Worm (Caenorhabditis elegans) whole organism, L1 larva: ENCODE data around the gene M28.10.

Experiments
- aly-2 ChIP-seq: fragments of 150-350 bp; optimal IDR thresholded peaks from 2 replicates; lab custom pipeline; 2014; ENCODE audit warnings: missing biosample characterization, missing genetic modification characterization
- ama-1 ChIP-seq: fragments of 150-350 bp; optimal IDR thresholded peaks from 2 replicates; lab custom pipeline; 2014
- blmp-1 ChIP-seq: fragments of 150-350 bp; optimal IDR thresholded peaks from 2 replicates; lab custom pipeline; 2014; ENCODE audit warnings: missing biosample characterization, missing genetic modification characterization
- ceh-63 ChIP-seq: fragments of 200-800 bp; sonication (Bioruptor generic); optimal IDR thresholded peaks from 2 replicates; lab custom pipeline; 2018; ENCODE audit warnings: mild to moderate bottlenecking, missing genetic modification characterization, missing compliant biosample characterization
- ces-1 ChIP-seq: fragments of 150-350 bp; optimal IDR thresholded peaks from 2 replicates; lab custom pipeline; 2014; ENCODE audit warnings: missing biosample characterization, missing genetic modification reagents, missing genetic modification characterization
- dpl-1 ChIP-seq, 3 experiments: fragments of 150-350 bp in 2 of 3; sonication (generic microtip) in 1 of 3; optimal IDR thresholded peaks; 2 replicates each; lab custom pipeline; 2014 to 2017; ENCODE audit warnings: missing biosample characterization in 3 of 3, missing genetic modification characterization in 3 of 3, missing genetic modification reagents in 3 of 3
- dsc-1 ChIP-seq: sonication (generic microtip); optimal IDR thresholded peaks from 2 replicates; lab custom pipeline; 2016; ENCODE audit warnings: mild to moderate bottlenecking, missing genetic modification characterization, missing compliant biosample characterization
- efl-1 ChIP-seq, 4 experiments: fragments of 150-350 bp; optimal IDR thresholded peaks in 3 of 4; peaks in 1 of 4; 1 replicate in 1 of 4; 2 replicates in 3 of 4; lab custom pipeline; 2014; ENCODE audit warnings: missing biosample characterization in 2 of 4, missing genetic modification characterization in 2 of 4, missing genetic modification reagents in 2 of 4
- egl-13 ChIP-seq: sonication (generic microtip); optimal IDR thresholded peaks from 2 replicates; lab custom pipeline; 2016; ENCODE audit warnings: missing genotype, missing genetic modification reagents, missing genetic modification characterization, missing compliant biosample characterization
- elt-2 ChIP-seq: sonication (generic microtip); optimal IDR thresholded peaks from 2 replicates; lab custom pipeline; 2016; ENCODE audit warnings: missing genetic modification characterization, mild to moderate bottlenecking, inconsistent platforms, missing compliant biosample characterization, missing genetic modification reagents
- elt-3 ChIP-seq, 6 experiments: fragments of 150-350 bp in 1 of 6; sonication (generic microtip); optimal IDR thresholded peaks; 2 replicates each; lab custom pipeline; 2017 to 2018; ENCODE audit warnings: missing biosample characterization in 6 of 6, missing genetic modification characterization in 6 of 6, inconsistent platforms in 1 of 6
- fkh-10 ChIP-seq: sonication (generic microtip); optimal IDR thresholded peaks from 2 replicates; lab custom pipeline; 2017; ENCODE audit warnings: missing biosample characterization, missing genetic modification reagents, missing genetic modification characterization
- fkh-4 ChIP-seq: sonication (generic microtip); optimal IDR thresholded peaks from 2 replicates; lab custom pipeline; 2016; ENCODE audit warnings: missing compliant biosample characterization, missing genetic modification characterization, borderline replicate concordance
- fkh-8 ChIP-seq: sonication (generic microtip); optimal IDR thresholded peaks from 2 replicates; lab custom pipeline; 2016; ENCODE audit warnings: mild to moderate bottlenecking, missing genetic modification characterization, missing compliant biosample characterization
- grh-1 ChIP-seq: fragments of 200-800 bp; sonication (Bioruptor generic); IDR thresholded peaks from 2 replicates; pipeline ENCODE4 v1.3.6; 2022; ENCODE audit warnings: missing genetic modification reagents, missing genetic modification characterization, missing compliant biosample characterization
- isw-1 ChIP-seq: fragments of 200-800 bp; sonication (Bioruptor generic); IDR thresholded peaks from 2 replicates; pipeline ENCODE4 v1.3.6; 2022; ENCODE audit warnings: missing genetic modification characterization, missing compliant biosample characterization
- jun-1 ChIP-seq: fragments of 150-350 bp; optimal IDR thresholded peaks from 2 replicates; lab custom pipeline; 2014; ENCODE audit warnings: missing biosample characterization, missing genetic modification reagents, missing genetic modification characterization
- lin-13 ChIP-seq: fragments of 150-350 bp; optimal IDR thresholded peaks from 2 replicates; lab custom pipeline; 2014; ENCODE audit warnings: missing biosample characterization, missing genetic modification reagents, missing genetic modification characterization
- lin-14 ChIP-seq: fragments of 200-800 bp; sonication (Bioruptor generic); optimal IDR thresholded peaks from 2 replicates; lab custom pipeline; 2018; ENCODE audit warnings: mild to moderate bottlenecking, missing genetic modification characterization, moderate library complexity, missing compliant biosample characterization
- lin-35 ChIP-seq, 2 experiments: fragments of 150-350 bp; optimal IDR thresholded peaks; 2 replicates each; lab custom pipeline; 2014; ENCODE audit warnings: missing biosample characterization in 2 of 2, missing genetic modification characterization in 2 of 2, missing genetic modification reagents in 2 of 2
- lin-39 ChIP-seq: fragments of 150-350 bp; optimal IDR thresholded peaks from 2 replicates; lab custom pipeline; 2014; ENCODE audit warnings: missing biosample characterization, missing genetic modification reagents, missing genetic modification characterization
- mab-9 ChIP-seq: fragments of 200-800 bp; sonication (Bioruptor generic); IDR thresholded peaks from 2 replicates; pipeline ENCODE4 v1.3.6; 2022; ENCODE audit warnings: missing genetic modification reagents, missing genetic modification characterization, missing compliant biosample characterization
- mdl-1 ChIP-seq, 2 experiments: fragments of 150-350 bp; optimal IDR thresholded peaks; 2 replicates each; lab custom pipeline; 2014 to 2017; ENCODE audit warnings: missing biosample characterization in 2 of 2, missing genetic modification characterization in 2 of 2, inconsistent platforms in 1 of 2
- mep-1 ChIP-seq: fragments of 150-350 bp; optimal IDR thresholded peaks from 2 replicates; lab custom pipeline; 2014; ENCODE audit warnings: missing biosample characterization, missing genetic modification characterization
- nhr-11 ChIP-seq: fragments of 150-350 bp; optimal IDR thresholded peaks from 2 replicates; lab custom pipeline; 2014; ENCODE audit warnings: missing biosample characterization, missing genetic modification characterization
- nhr-12 ChIP-seq: sonication (generic microtip); optimal IDR thresholded peaks from 2 replicates; lab custom pipeline; 2017; ENCODE audit warnings: missing biosample characterization, missing genetic modification characterization
- nhr-237 ChIP-seq: fragments of 150-350 bp; optimal IDR thresholded peaks from 2 replicates; lab custom pipeline; 2014; ENCODE audit warnings: missing biosample characterization, missing genetic modification characterization
- nhr-47 ChIP-seq: sonication (generic microtip); optimal IDR thresholded peaks from 2 replicates; lab custom pipeline; 2016; ENCODE audit warnings: mild to moderate bottlenecking, missing genetic modification characterization, moderate library complexity, missing compliant biosample characterization
- nhr-77 ChIP-seq: fragments of 150-350 bp; optimal IDR thresholded peaks from 2 replicates; lab custom pipeline; 2014; ENCODE audit warnings: missing biosample characterization, missing genetic modification characterization
- nhr-84 ChIP-seq: sonication (generic microtip); optimal IDR thresholded peaks from 2 replicates; lab custom pipeline; 2017; ENCODE audit warnings: missing biosample characterization, missing genetic modification characterization
- nhr-85 ChIP-seq: sonication (generic microtip); peaks from one replicate; lab custom pipeline; 2016; ENCODE audit warnings: missing genetic modification characterization, inconsistent platforms, missing compliant biosample characterization
- pag-3 ChIP-seq: sonication (generic microtip); optimal IDR thresholded peaks from 2 replicates; lab custom pipeline; 2017; ENCODE audit warnings: missing genetic modification characterization, mild to moderate bottlenecking, missing compliant biosample characterization, antibody characterized with exemption, borderline replicate concordance; ENCODE audit not compliant: insufficient read depth
- rnt-1 ChIP-seq: sonication (generic microtip); optimal IDR thresholded peaks from 2 replicates; lab custom pipeline; 2016; ENCODE audit warnings: mild to moderate bottlenecking, missing genetic modification characterization, moderate library complexity, missing compliant biosample characterization
- snpc-4 ChIP-seq: fragments of 150-350 bp; optimal IDR thresholded peaks from 2 replicates; lab custom pipeline; 2014; ENCODE audit warnings: missing biosample characterization, missing genetic modification characterization
- snu-23 ChIP-seq: sonication (generic microtip); optimal IDR thresholded peaks from 2 replicates; lab custom pipeline; 2016; ENCODE audit warnings: missing genetic modification characterization, missing compliant biosample characterization
- sox-4 ChIP-seq: sonication (generic microtip); optimal IDR thresholded peaks from 2 replicates; lab custom pipeline; 2016; ENCODE audit warnings: missing genetic modification characterization, missing compliant biosample characterization
- swsn-7 ChIP-seq: sonication (generic microtip); optimal IDR thresholded peaks from 2 replicates; lab custom pipeline; 2016; ENCODE audit warnings: missing genetic modification characterization, missing compliant biosample characterization
- unc-130 ChIP-seq: fragments of 150-350 bp; optimal IDR thresholded peaks from 2 replicates; lab custom pipeline; 2017; ENCODE audit warnings: missing biosample characterization, missing genetic modification characterization, inconsistent platforms
- unc-98 ChIP-seq: fragments of 200-800 bp; sonication (Bioruptor generic); IDR thresholded peaks from 2 replicates; pipeline ENCODE4 v1.3.6; 2022; ENCODE audit warnings: missing genetic modification characterization, missing compliant biosample characterization
- vab-15 ChIP-seq: sonication (generic microtip); optimal IDR thresholded peaks from 2 replicates; lab custom pipeline; 2017; ENCODE audit warnings: missing genotype, mild to moderate bottlenecking, missing genetic modification characterization, missing compliant biosample characterization

M28.10 gene

ce11 chrII:10658576-10659256 is 11.4 kb downstream of the M28.10 start, which contains the start of the genes snu-13 and rsp-7 (continued):
- TF ChIP-seq pag-3 (tag; lab: Kevin White, UChicago) = peak; percentile 84
- peak; percentile 16 for TF ChIP-seq isw-1 (GFP tag; lab: Robert Waterston, UW)
- peak; percentile 39 for TF ChIP-seq snpc-4 (tag; lab: Kevin White, UChicago)
- TF ChIP-seq vab-15 (tag; lab: Kevin White, UChicago) = no peak
- peak; percentile 49 for TF ChIP-seq dsc-1 (tag; lab: Kevin White, UChicago)
- TF ChIP-seq rnt-1 (tag; lab: Kevin White, UChicago) = peak; percentile 62
- TF ChIP-seq dpl-1 (GFP tag; optimal IDR thresholded peaks at IDR 0.05; lab: Kevin White, UChicago) = peak; percentile 70 to 76 (median 76)
- no peak for TF ChIP-seq lin-39 (tag; lab: Kevin White, UChicago)
- peak; percentile 37 for TF ChIP-seq fkh-8 (tag; lab: Kevin White, UChicago)
- peak; percentile 53; the same call in 1 of the 2 replicates for TF ChIP-seq grh-1
- no peak for TF ChIP-seq nhr-84
- TF ChIP-seq sox-4 (tag; lab: Kevin White, UChicago) = no peak
- TF ChIP-seq mab-9 (GFP tag; lab: Robert Waterston, UW) = no peak
- TF ChIP-seq nhr-85 (tag; lab: Kevin White, UChicago) = peak; percentile 82
- peak; percentile 68 for TF ChIP-seq nhr-47
- TF ChIP-seq lin-13 (GFP tag; lab: Kevin White, UChicago) = peak; percentile 45
- peak; percentile 14 for TF ChIP-seq nhr-11 (tag; lab: Kevin White, UChicago)
- TF ChIP-seq elt-3 (tag; optimal IDR thresholded peaks at IDR 0.05; lab: Kevin White, UChicago) = peak in 2 of 6 experiments; percentile 58 to 91
- no peak for TF ChIP-seq nhr-12 (tag; lab: Kevin White, UChicago)
- peak; percentile 7 for TF ChIP-seq nhr-237 (tag; lab: Kevin White, UChicago)
- TF ChIP-seq snu-23 = peak; percentile 78
- no peak for TF ChIP-seq ceh-63
- TF ChIP-seq swsn-7 (tag; lab: Kevin White, UChicago) = peak; percentile 68
- TF ChIP-seq fkh-10 (GFP tag; lab: Kevin White, UChicago) = peak; percentile 32
- peak; percentile 10 for TF ChIP-seq elt-2 (tag; lab: Kevin White, UChicago)
- peak; percentile 33 for TF ChIP-seq jun-1 (tag; lab: Kevin White, UChicago)
- TF ChIP-seq blmp-1 (tag; lab: Kevin White, UChicago) = peak; percentile 68
- peak; percentile 46 for TF ChIP-seq nhr-77 (tag; lab: Kevin White, UChicago)
- peak; percentile 37 for TF ChIP-seq aly-2
- no peak for TF ChIP-seq ces-1 (GFP tag; lab: Kevin White, UChicago)
- no peak for TF ChIP-seq ama-1 (lab: Kevin White, UChicago)
- peak; percentile 85 for TF ChIP-seq lin-14 (GFP tag; lab: Kevin White, UChicago)
- TF ChIP-seq egl-13 = peak; percentile 13
- TF ChIP-seq lin-35 (GFP tag; optimal IDR thresholded peaks at IDR 0.05; lab: Kevin White, UChicago) = peak; percentile 83 to 85
- peak; percentile 82 to 83 for TF ChIP-seq efl-1 (optimal IDR thresholded peaks at IDR 0.05; lab: Kevin White, UChicago)
- TF ChIP-seq efl-1 (GFP tag; optimal IDR thresholded peaks at IDR 0.05 in 1 of 2; lab: Kevin White, UChicago) = peak; percentile 74 to 96
- peak in 1 of 2 experiments; percentile 44 for TF ChIP-seq mdl-1 (tag; optimal IDR thresholded peaks at IDR 0.05; lab: Kevin White, UChicago)
- peak; percentile 81 for TF ChIP-seq mep-1 (tag; lab: Kevin White, UChicago)
- no peak for TF ChIP-seq unc-98 (GFP tag; lab: Robert Waterston, UW)
- TF ChIP-seq unc-130 (tag; lab: Kevin White, UChicago) = peak; percentile 76
- TF ChIP-seq fkh-4 (tag; lab: Kevin White, UChicago) = no peak
- TF ChIP-seq, all 84 proteins: peak for 44

DNA sequence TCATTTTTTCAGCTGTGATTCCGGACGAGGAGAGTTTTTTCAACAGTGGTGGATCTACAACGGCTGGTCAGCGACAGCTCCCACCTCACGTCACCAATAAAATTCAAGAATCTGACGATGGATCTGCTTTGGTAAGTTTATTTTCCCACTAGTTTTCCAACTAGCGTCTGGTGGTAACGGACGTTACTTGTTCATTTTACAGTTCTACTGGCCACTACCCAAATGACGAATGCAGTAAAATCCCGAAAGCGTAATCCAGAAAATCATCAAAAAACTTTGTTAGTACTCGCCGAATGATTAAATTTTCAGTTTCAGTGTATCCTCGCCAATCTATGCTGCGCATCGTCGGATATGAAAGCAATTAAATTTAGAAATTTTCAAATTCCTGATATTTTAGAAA is 12.3 kb downstream of the M28.10 start:
- TF ChIP-seq efl-1 (optimal IDR thresholded peaks at IDR 0.05; lab: Kevin White, UChicago) (no peak), efl-1 (GFP tag; optimal IDR thresholded peaks at IDR 0.05 in 1 of 2; lab: Kevin White, UChicago) (peak in 1 of 2 experiments; percentile 51), fkh-4 (tag; lab: Kevin White, UChicago) (no peak)
